Worm (Caenorhabditis elegans): ENCODE measurements around the gene T04C12.11.

ce11 chrV:11065513-11065912 lies 5.4 kb upstream of the T04C12.11 start, which contains the start of gene nlp-80:
- no peak for TF ChIP-seq dpl-1 (GFP tag; optimal IDR thresholded peaks at IDR 0.05)
- no peak for TF ChIP-seq mdl-1 (tag; optimal IDR thresholded peaks at IDR 0.05)
- TF ChIP-seq zip-11 (GFP tag; IDR thresholded peaks at IDR 0.05), result no peak
- no peak for TF ChIP-seq mxl-3 (GFP tag; optimal IDR thresholded peaks at IDR 0.05)
- TF ChIP-seq gei-8 (GFP tag; optimal IDR thresholded peaks at IDR 0.05), result no peak
- no peak for TF ChIP-seq ztf-7 (tag; optimal IDR thresholded peaks at IDR 0.05)
- no peak for TF ChIP-seq nhr-111 (GFP tag; optimal IDR thresholded peaks at IDR 0.05)
- TF ChIP-seq mxl-2 (GFP tag; conservative IDR thresholded peaks at IDR 0.05), result no peak
- TF ChIP-seq F37D6.2 (tag; optimal IDR thresholded peaks at IDR 0.05), result no peak
- TF ChIP-seq D1046.2 (GFP tag; IDR thresholded peaks at IDR 0.05), result no peak
- no peak for TF ChIP-seq lin-13 (GFP tag; optimal IDR thresholded peaks at IDR 0.05)
- no peak for TF ChIP-seq T26A8.4 (GFP tag; IDR thresholded peaks at IDR 0.05)

All from whole organism, L4 larva.